Worm (Caenorhabditis elegans) whole organism, L3 larva: ENCODE measurements around the gene bud-13.

Experiments used
- aly-2 ChIP-seq: fragments of 150-350 bp; optimal IDR thresholded peaks from 2 replicates; lab custom pipeline; 2014; ENCODE audit warnings: missing biosample characterization, missing genetic modification characterization
- ama-1 ChIP-seq: fragments of 150-350 bp; optimal IDR thresholded peaks from 2 replicates; lab custom pipeline; 2018
- ceh-28 ChIP-seq: fragments of 150-350 bp; optimal IDR thresholded peaks from 2 replicates; lab custom pipeline; 2014; ENCODE audit warnings: missing biosample characterization, missing genetic modification reagents, missing genetic modification characterization
- egl-27 ChIP-seq: sonication (generic microtip); optimal IDR thresholded peaks from 4 replicates; lab custom pipeline; 2017; ENCODE audit warnings: missing biosample characterization, missing genetic modification reagents, missing genetic modification characterization
- hmg-11 ChIP-seq: sonication (generic microtip); optimal IDR thresholded peaks from 2 replicates; lab custom pipeline; 2016; ENCODE audit warnings: missing genetic modification characterization, missing compliant biosample characterization
- nfya-1 ChIP-seq: sonication (generic microtip); optimal IDR thresholded peaks from 2 replicates; lab custom pipeline; 2017; ENCODE audit warnings: missing genetic modification characterization, mild to moderate bottlenecking, missing compliant biosample characterization, antibody characterized with exemption, moderate library complexity; ENCODE audit not compliant: insufficient read depth
- nhr-11 ChIP-seq: fragments of 150-350 bp; optimal IDR thresholded peaks from 2 replicates; lab custom pipeline; 2014; ENCODE audit warnings: missing biosample characterization, missing genetic modification characterization
- pqm-1 ChIP-seq: fragments of 150-350 bp; optimal IDR thresholded peaks from 2 replicates; lab custom pipeline; 2017; ENCODE audit warnings: missing biosample characterization, missing genetic modification characterization, inconsistent platforms
- sea-2 ChIP-seq: fragments of 150-350 bp; sonication (generic microtip); optimal IDR thresholded peaks from 4 replicates; lab custom pipeline; 2014; ENCODE audit warnings: missing biosample characterization, missing genetic modification reagents, missing genetic modification characterization
- snpc-4 ChIP-seq: fragments of 150-350 bp; optimal IDR thresholded peaks from 2 replicates; lab custom pipeline; 2014; ENCODE audit warnings: missing biosample characterization, missing genetic modification characterization
- unc-39 ChIP-seq: sonication (generic microtip); optimal IDR thresholded peaks from 4 replicates; lab custom pipeline; 2017; ENCODE audit warnings: missing biosample characterization, missing genetic modification characterization
- unc-62 ChIP-seq: fragments of 150-350 bp; sonication (generic microtip); optimal IDR thresholded peaks from 4 replicates; lab custom pipeline; 2014; ENCODE audit warnings: missing biosample characterization, missing genetic modification reagents, missing genetic modification characterization
- zag-1 ChIP-seq: fragments of 150-350 bp; optimal IDR thresholded peaks from 2 replicates; lab custom pipeline; 2014; ENCODE audit warnings: missing biosample characterization, missing genetic modification characterization
- ztf-11 ChIP-seq: fragments of 150-350 bp; optimal IDR thresholded peaks from 2 replicates; lab custom pipeline; 2014; ENCODE audit warnings: missing biosample characterization, missing genetic modification characterization

- TF ChIP-seq nfya-1 (no peak), unc-62 (no peak), egl-27 (no peak), nhr-11 (tag; lab: Kevin White, UChicago) (no peak), unc-39 (tag; lab: Kevin White, UChicago) (no peak), ceh-28 (tag; lab: Kevin White, UChicago) (no peak), hmg-11 (no peak), ama-1 (no peak), zag-1 (no peak), aly-2 (tag; lab: Kevin White, UChicago) (no peak), ztf-11 (no peak), sea-2 (GFP tag; lab: Kevin White, UChicago) (no peak), pqm-1 (no peak), snpc-4 (tag; lab: Kevin White, UChicago) (no peak)
Observed at ce11 chrIII:8962475-8962874, 5.1 kb downstream of the bud-13 start.
